Worm (Caenorhabditis elegans): ENCODE data around the gene srz-23.

DNA sequence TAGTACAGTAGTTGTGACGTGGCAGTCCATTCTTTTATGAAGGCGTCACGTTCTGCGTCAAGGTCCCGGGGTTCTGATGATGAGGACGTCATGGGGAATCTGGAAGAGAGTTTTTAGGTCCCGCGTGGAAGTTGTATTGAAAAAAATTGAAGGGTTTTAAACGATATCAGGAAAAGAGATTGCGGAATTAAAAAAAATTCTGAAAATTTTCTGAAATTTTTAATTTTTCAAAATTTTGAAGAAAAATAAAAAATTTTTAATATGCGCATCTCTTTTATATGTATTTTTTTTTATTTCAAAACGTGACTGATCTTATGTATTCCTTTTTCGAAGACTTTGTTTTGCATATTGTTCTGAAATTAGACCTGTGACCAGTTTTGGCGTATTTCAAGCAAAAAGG, 30.9 kb upstream of the srz-23 start, which contains the start of gene C04C3.6:
- TF ChIP-seq fkh-10 (GFP tag; optimal IDR thresholded peaks at IDR 0.05), result no peak
- TF ChIP-seq mep-1 (tag; optimal IDR thresholded peaks at IDR 0.05), result no peak
- TF ChIP-seq Y48G9A.11 (GFP tag; IDR thresholded peaks at IDR 0.05), result no peak
- no peak for TF ChIP-seq lin-15B (tag; optimal IDR thresholded peaks at IDR 0.05)
- no peak for TF ChIP-seq lsy-2 (tag; optimal IDR thresholded peaks at IDR 0.05)
- no peak for TF ChIP-seq dmd-9 (GFP tag; IDR thresholded peaks at IDR 0.05)
- TF ChIP-seq nhr-76 (tag; optimal IDR thresholded peaks at IDR 0.05), result no peak
- TF ChIP-seq arid-1 (GFP tag; conservative IDR thresholded peaks at IDR 0.05), result no peak
- no peak for TF ChIP-seq lim-7 (GFP tag; IDR thresholded peaks at IDR 0.05)
- no peak for TF ChIP-seq unc-62 (GFP tag; optimal IDR thresholded peaks at IDR 0.05 in 1 of 2)
- TF ChIP-seq unc-62 (tag; optimal IDR thresholded peaks at IDR 0.05), result no peak

All from whole organism, L4 larva.